Fruit fly (Drosophila melanogaster) whole organism, embryonic: Measurements from ENCODE around the gene Klp68D.

Source experiments
- CG10267 ChIP-seq: fragments of 200-800 bp; sonication (Bioruptor generic); optimal IDR thresholded peaks from 2 replicates; lab custom pipeline; 2018; ENCODE audit warnings: missing biosample characterization, mild to moderate bottlenecking, missing genetic modification characterization, moderate library complexity
- CG11085 ChIP-seq: fragments of 200-800 bp; sonication (Bioruptor generic); IDR thresholded peaks from 2 replicates; pipeline ENCODE4 v1.3.6; 2022; ENCODE audit warnings: missing biosample characterization, missing genetic modification characterization
- CG11723 ChIP-seq: fragments of 200-800 bp; sonication (Bioruptor generic); optimal IDR thresholded peaks from 2 replicates; lab custom pipeline; 2017; ENCODE audit warnings: missing biosample characterization, mild to moderate bottlenecking, missing genetic modification characterization
- CG12942 ChIP-seq: fragments of 200-800 bp; sonication (Bioruptor generic); optimal IDR thresholded peaks from 3 replicates; lab custom pipeline; 2016; ENCODE audit warnings: missing biosample characterization, missing genetic modification characterization
- CG14441 ChIP-seq: fragments of 200-800 bp; sonication (Bioruptor generic); IDR thresholded peaks from 2 replicates; pipeline ENCODE4 v1.3.6; 2022; ENCODE audit warnings: missing biosample characterization, missing genetic modification characterization
- CG15696 ChIP-seq: fragments of 200-800 bp; sonication (Bioruptor generic); optimal IDR thresholded peaks from 2 replicates; lab custom pipeline; 2019; ENCODE audit warnings: missing biosample characterization, mild to moderate bottlenecking, missing genetic modification characterization, moderate library complexity
- CG1603 ChIP-seq: fragments of 200-800 bp; sonication (Bioruptor generic); optimal IDR thresholded peaks from 2 replicates; lab custom pipeline; 2019; ENCODE audit warnings: missing biosample characterization, mild to moderate bottlenecking, missing genetic modification characterization, moderate library complexity
- CG16779 ChIP-seq: fragments of 200-800 bp; sonication (Bioruptor generic); IDR thresholded peaks from 2 replicates; pipeline ENCODE4 v1.3.6; 2022; ENCODE audit warnings: missing biosample characterization, missing genetic modification characterization
- CG17359 ChIP-seq: fragments of 200-800 bp; sonication (Bioruptor generic); optimal IDR thresholded peaks from 3 replicates; lab custom pipeline; 2018; ENCODE audit warnings: missing biosample characterization, mild to moderate bottlenecking, missing genetic modification characterization, moderate library complexity
- CG17912 ChIP-seq: fragments of 200-800 bp; sonication (Bioruptor generic); optimal IDR thresholded peaks from 2 replicates; lab custom pipeline; 2018; ENCODE audit warnings: missing biosample characterization, mild to moderate bottlenecking, missing genetic modification characterization
- CG18262 ChIP-seq: fragments of 200-800 bp; optimal IDR thresholded peaks from 3 replicates; lab custom pipeline; 2019; ENCODE audit warnings: missing biosample characterization, mild to moderate bottlenecking, missing genetic modification characterization, moderate library complexity
- CG2116 ChIP-seq: fragments of 200-800 bp; sonication (Bioruptor generic); optimal IDR thresholded peaks from 3 replicates; lab custom pipeline; 2018; ENCODE audit warnings: missing biosample characterization, mild to moderate bottlenecking, missing genetic modification characterization
- CG2202 ChIP-seq: fragments of 200-800 bp; sonication (Bioruptor generic); optimal IDR thresholded peaks from 2 replicates; lab custom pipeline; 2018; ENCODE audit warnings: missing biosample characterization, mild to moderate bottlenecking, missing genetic modification characterization
- CG2889 ChIP-seq: fragments of 200-800 bp; sonication (Bioruptor generic); IDR thresholded peaks from 3 replicates; pipeline ENCODE4 v1.3.6; 2022; ENCODE audit warnings: missing biosample characterization, missing genetic modification characterization
- CG30403 ChIP-seq: fragments of 200-800 bp; sonication (Bioruptor generic); optimal IDR thresholded peaks from 3 replicates; lab custom pipeline; 2016; ENCODE audit warnings: missing biosample characterization, missing genetic modification characterization
- CG31224 ChIP-seq: fragments of 200-800 bp; sonication (Bioruptor generic); IDR thresholded peaks from 2 replicates; pipeline ENCODE4 v1.3.6; 2022; ENCODE audit warnings: missing biosample characterization, missing genetic modification characterization
- CG3163 ChIP-seq: fragments of 200-800 bp; sonication (Bioruptor generic); optimal IDR thresholded peaks from 3 replicates; lab custom pipeline; 2016; ENCODE audit warnings: missing biosample characterization, missing genetic modification characterization
- CG34224 ChIP-seq: fragments of 200-800 bp; sonication (Bioruptor generic); IDR thresholded peaks from 3 replicates; pipeline ENCODE4 v1.3.6; 2022; ENCODE audit warnings: missing biosample characterization, missing genetic modification characterization; ENCODE audit not compliant: partially characterized antibody
- CG4730 ChIP-seq: fragments of 200-800 bp; sonication (Bioruptor generic); IDR thresholded peaks from 2 replicates; pipeline ENCODE4 v1.3.6; 2022; ENCODE audit warnings: missing biosample characterization, missing genetic modification characterization
- CG8290 ChIP-seq, 3 experiments: fragments of 200-800 bp; sonication (Bioruptor generic); optimal IDR thresholded peaks; 2 replicates each; lab custom pipeline; 2016 to 2019; ENCODE audit warnings: missing biosample characterization in 3 of 3, missing genetic modification characterization in 3 of 3, mild to moderate bottlenecking in 2 of 3, moderate library complexity in 1 of 3
- CG9932 ChIP-seq: fragments of 200-800 bp; sonication (Bioruptor generic); IDR thresholded peaks from 2 replicates; pipeline ENCODE4 v1.3.6; 2022; ENCODE audit warnings: missing biosample characterization, missing genetic modification characterization
- Chrac-16 ChIP-seq: fragments of 200-800 bp; sonication (Bioruptor generic); optimal IDR thresholded peaks from 3 replicates; lab custom pipeline; 2016; ENCODE audit warnings: missing biosample characterization, missing genetic modification characterization
- D19A ChIP-seq: fragments of 200-800 bp; optimal IDR thresholded peaks from 3 replicates; lab custom pipeline; 2019; ENCODE audit warnings: missing biosample characterization, mild to moderate bottlenecking, missing genetic modification characterization, moderate library complexity
- D19B ChIP-seq: fragments of 200-800 bp; sonication (Bioruptor generic); optimal IDR thresholded peaks from 2 replicates; lab custom pipeline; 2017; ENCODE audit warnings: missing biosample characterization, mild to moderate bottlenecking, missing genetic modification characterization
- Doc2 ChIP-seq: fragments of 200-800 bp; sonication (Bioruptor generic); IDR thresholded peaks from 2 replicates; pipeline ENCODE4 v1.3.6; 2022; ENCODE audit warnings: missing biosample characterization, missing genetic modification characterization
- HLHmδ ChIP-seq: fragments of 200-800 bp; sonication (Bioruptor generic); optimal IDR thresholded peaks from 2 replicates; lab custom pipeline; 2018; ENCODE audit warnings: missing biosample characterization, mild to moderate bottlenecking, missing genetic modification characterization, moderate library complexity
- Hr3 ChIP-seq: fragments of 200-800 bp; sonication (Bioruptor generic); optimal IDR thresholded peaks from 3 replicates; lab custom pipeline; 2016; ENCODE audit warnings: missing biosample characterization, missing genetic modification characterization
- Med ChIP-seq: fragments of 200-800 bp; sonication (Bioruptor generic); peaks from one replicate; lab custom pipeline; 2016; ENCODE audit warnings: missing biosample characterization, missing genetic modification characterization, mild to moderate bottlenecking, inconsistent platforms, moderate library complexity
- Mrtf ChIP-seq: fragments of 200-800 bp; sonication (Bioruptor generic); IDR thresholded peaks from 3 replicates; pipeline ENCODE4 v1.3.6; 2022; ENCODE audit warnings: missing biosample characterization, missing genetic modification characterization
- NC2β ChIP-seq: fragments of 200-800 bp; sonication (Bioruptor generic); optimal IDR thresholded peaks from 2 replicates; lab custom pipeline; 2016; ENCODE audit warnings: missing biosample characterization, missing genetic modification characterization
- NFAT ChIP-seq: fragments of 200-800 bp; sonication (Bioruptor generic); IDR thresholded peaks from 2 replicates; pipeline ENCODE4 v1.3.6; 2022; ENCODE audit warnings: missing biosample characterization, missing genetic modification characterization
- Nf-YB ChIP-seq: fragments of 200-800 bp; sonication (Bioruptor generic); optimal IDR thresholded peaks from 3 replicates; lab custom pipeline; 2019; ENCODE audit warnings: missing biosample characterization, mild to moderate bottlenecking, missing genetic modification characterization, moderate library complexity
- Opbp ChIP-seq: fragments of 200-800 bp; sonication (Bioruptor generic); IDR thresholded peaks from 3 replicates; pipeline ENCODE4 v1.3.6; 2022; ENCODE audit warnings: missing biosample characterization, missing genetic modification characterization; ENCODE audit not compliant: partially characterized antibody
- Pdp1 ChIP-seq, 2 experiments: fragments of 200-800 bp; sonication (Bioruptor generic); optimal IDR thresholded peaks; 3 replicates each; lab custom pipeline; 2016; ENCODE audit warnings: missing biosample characterization in 2 of 2, missing genetic modification characterization in 2 of 2, mild to moderate bottlenecking in 1 of 2, moderate library complexity in 1 of 2
- Ravus ChIP-seq: fragments of 200-800 bp; sonication (Bioruptor generic); IDR thresholded peaks from 2 replicates; pipeline ENCODE4 v1.3.6; 2022; ENCODE audit warnings: missing biosample characterization, missing genetic modification characterization
- Sin3A ChIP-seq: fragments of >200 bp; optimal IDR thresholded peaks from 2 replicates; lab custom pipeline; 2018
- Sox100B ChIP-seq: fragments of 200-800 bp; sonication (Bioruptor generic); optimal IDR thresholded peaks from 3 replicates; lab custom pipeline; 2018; ENCODE audit warnings: missing biosample characterization, mild to moderate bottlenecking, missing genetic modification characterization
- ab ChIP-seq: fragments of 200-800 bp; sonication (Bioruptor generic); optimal IDR thresholded peaks from 2 replicates; lab custom pipeline; 2016; ENCODE audit warnings: missing biosample characterization, missing genetic modification characterization
- ap ChIP-seq: fragments of 200-800 bp; sonication (Bioruptor generic); IDR thresholded peaks from 2 replicates; pipeline ENCODE4 v1.3.6; 2022; ENCODE audit warnings: missing biosample characterization, missing genetic modification characterization
- bigmax ChIP-seq: fragments of 200-800 bp; sonication (Bioruptor generic); optimal IDR thresholded peaks from 2 replicates; lab custom pipeline; 2018; ENCODE audit warnings: missing biosample characterization, mild to moderate bottlenecking, missing genetic modification characterization
- da ChIP-seq: fragments of 200-800 bp; sonication (Bioruptor generic); optimal IDR thresholded peaks from 2 replicates; lab custom pipeline; 2016; ENCODE audit warnings: missing biosample characterization, missing genetic modification characterization
- en ChIP-seq: fragments of 200-800 bp; sonication (Bioruptor generic); optimal IDR thresholded peaks from 2 replicates; lab custom pipeline; 2016; ENCODE audit warnings: missing biosample characterization, missing genetic modification characterization
- fd3F ChIP-seq: fragments of 200-800 bp; sonication (Bioruptor generic); optimal IDR thresholded peaks from 2 replicates; lab custom pipeline; 2018; ENCODE audit warnings: missing biosample characterization, mild to moderate bottlenecking, missing genetic modification characterization, moderate library complexity
- fu2 ChIP-seq: fragments of 200-800 bp; sonication (Bioruptor generic); optimal IDR thresholded peaks from 2 replicates; lab custom pipeline; 2016; ENCODE audit warnings: missing biosample characterization, missing genetic modification characterization
- lmd ChIP-seq: fragments of 200-800 bp; sonication (Bioruptor generic); IDR thresholded peaks from 2 replicates; pipeline ENCODE4 v1.3.6; 2022; ENCODE audit warnings: missing biosample characterization, missing genetic modification characterization
- phol ChIP-seq: fragments of 200-800 bp; sonication (Bioruptor generic); optimal IDR thresholded peaks from 3 replicates; lab custom pipeline; 2018; ENCODE audit warnings: missing biosample characterization, mild to moderate bottlenecking, missing genetic modification characterization, moderate library complexity
- pzg ChIP-seq: fragments of 200-800 bp; sonication (Bioruptor generic); optimal IDR thresholded peaks from 3 replicates; lab custom pipeline; 2018; ENCODE audit warnings: missing biosample characterization, mild to moderate bottlenecking, missing genetic modification characterization, moderate library complexity
- slbo ChIP-seq: fragments of 200-800 bp; sonication (Bioruptor generic); IDR thresholded peaks from 2 replicates; pipeline ENCODE4 v1.3.6; 2022; ENCODE audit warnings: missing biosample characterization, missing genetic modification characterization
- slou ChIP-seq: fragments of 200-800 bp; sonication (Bioruptor generic); optimal IDR thresholded peaks from 3 replicates; lab custom pipeline; 2016; ENCODE audit warnings: missing biosample characterization, missing genetic modification characterization
- twi ChIP-seq: fragments of 200-800 bp; optimal IDR thresholded peaks from 2 replicates; lab custom pipeline; 2019; ENCODE audit warnings: missing biosample characterization, mild to moderate bottlenecking, missing genetic modification characterization, moderate library complexity

Klp68D gene

DNA sequence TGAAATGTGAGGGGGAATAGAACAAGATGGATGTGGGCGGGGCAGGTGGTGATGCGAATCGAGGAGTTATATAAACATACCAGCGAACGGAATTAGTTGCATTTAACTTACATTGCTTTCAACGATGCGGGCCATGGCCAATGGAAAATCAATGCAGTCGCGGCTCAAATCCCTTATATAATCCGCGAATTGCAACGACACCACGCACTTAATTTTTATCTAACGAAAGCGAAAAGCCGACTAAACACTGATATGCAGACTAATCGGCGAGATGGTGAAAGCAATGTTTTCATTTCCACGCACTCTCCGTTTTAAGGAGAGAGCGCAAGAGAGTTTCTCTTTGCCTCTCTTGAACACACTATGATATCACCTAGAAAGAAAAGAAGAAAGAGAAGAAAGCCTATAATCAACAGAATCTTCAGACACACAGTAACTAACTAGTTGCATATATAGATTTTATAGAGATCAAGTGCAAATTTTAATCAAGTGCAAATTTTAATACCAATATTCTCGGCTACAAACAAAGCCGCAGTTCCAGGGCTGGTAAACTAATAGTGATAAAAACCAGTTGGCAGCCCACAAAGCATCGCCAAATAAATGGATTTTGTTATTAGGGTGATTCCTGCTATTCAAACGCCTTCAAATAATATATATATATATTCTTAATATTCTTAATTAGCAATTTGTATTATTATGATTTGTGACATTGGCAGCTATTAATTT is 26.5 kb downstream of the Klp68D start, which contains the start of the genes CG11597 and CG5946 (continued):
- TF ChIP-seq Chrac-16 = no peak
- TF ChIP-seq CG3163 = peak; percentile 68
- no peak for TF ChIP-seq Hr3 (GFP tag; lab: Kevin White, UChicago)
- TF ChIP-seq CG12942 = no peak
- peak; percentile 10 for TF ChIP-seq CG1603
- TF ChIP-seq D19A (tag; lab: Kevin White, UChicago) = no peak
- TF ChIP-seq pzg (GFP tag; lab: Kevin White, UChicago) = peak; percentile 29
- TF ChIP-seq CG10267 (tag; lab: Kevin White, UChicago) = no peak
- TF ChIP-seq CG11085 (GFP tag; lab: Robert Waterston, UW) = peak; percentile 6; the same call in 1 of the 2 replicates
- TF ChIP-seq CG2889 (GFP tag; lab: Robert Waterston, UW) = 0 out of 3 replicates have a peak, but pooled peaks have one; percentile 25
- TF ChIP-seq D19B (GFP tag; lab: Kevin White, UChicago) = no peak
- TF ChIP-seq CG4730 (GFP tag; lab: Robert Waterston, UW) = no peak
- no peak for TF ChIP-seq CG14441
- TF ChIP-seq da = no peak
- no peak for TF ChIP-seq fu2 (GFP tag; lab: Kevin White, UChicago)
- no peak for TF ChIP-seq CG11723 (GFP tag; lab: Kevin White, UChicago)
- peak in 1 of 2 experiments; percentile 97 for TF ChIP-seq Pdp1 (GFP tag; optimal IDR thresholded peaks at IDR 0.05; lab: Kevin White, UChicago)
- peak; percentile 13 for TF ChIP-seq CG2116 (GFP tag; lab: Kevin White, UChicago)
- TF ChIP-seq fd3F (GFP tag; lab: Kevin White, UChicago) = no peak
- TF ChIP-seq CG15696 (tag; lab: Kevin White, UChicago) = no peak
- TF ChIP-seq HLHmδ (GFP tag; lab: Kevin White, UChicago) = no peak
- TF ChIP-seq Opbp = peak; percentile 21; the same call in 1 of the 3 replicates
- TF ChIP-seq Mrtf = no peak
- TF ChIP-seq en = no peak
- peak; percentile 27 for TF ChIP-seq phol
- TF ChIP-seq slou (GFP tag; lab: Kevin White, UChicago) = no peak
- no peak for TF ChIP-seq CG34224 (GFP tag; lab: Robert Waterston, UW)
- TF ChIP-seq CG31224 (GFP tag; lab: Robert Waterston, UW) = no peak
- TF ChIP-seq CG18262 (tag; lab: Kevin White, UChicago) = no peak
- TF ChIP-seq twi (tag; lab: Kevin White, UChicago) = no peak
- no peak for TF ChIP-seq CG8290 (GFP tag; optimal IDR thresholded peaks at IDR 0.05; lab: Kevin White, UChicago)
- no peak for TF ChIP-seq CG8290 (tag; optimal IDR thresholded peaks at IDR 0.05; lab: Kevin White, UChicago)
- no peak for TF ChIP-seq CG17359 (tag; lab: Kevin White, UChicago)
- TF ChIP-seq CG2202 (tag; lab: Kevin White, UChicago) = no peak
- TF ChIP-seq CG17912 (GFP tag; lab: Kevin White, UChicago) = no peak
- TF ChIP-seq Sin3A = peak; percentile 3
- no peak for TF ChIP-seq ab (GFP tag; lab: Kevin White, UChicago)
- TF ChIP-seq Doc2 (GFP tag; lab: Robert Waterston, UW) = no peak
- TF ChIP-seq Nf-YB = no peak
- TF ChIP-seq NC2β (GFP tag; lab: Kevin White, UChicago) = no peak
- TF ChIP-seq CG9932 (GFP tag; lab: Robert Waterston, UW) = peak; percentile 63
- peak; percentile 73 for TF ChIP-seq Med
- TF ChIP-seq Sox100B = no peak
- TF ChIP-seq CG30403 = no peak
- no peak for TF ChIP-seq lmd (GFP tag; lab: Robert Waterston, UW)
- no peak for TF ChIP-seq Ravus (GFP tag; lab: Robert Waterston, UW)
- TF ChIP-seq bigmax (GFP tag; lab: Kevin White, UChicago) = no peak
- peak; percentile 35; the same call in 1 of the 2 replicates for TF ChIP-seq NFAT (GFP tag; lab: Robert Waterston, UW)
- TF ChIP-seq slbo (GFP tag; lab: Robert Waterston, UW) = peak; percentile 60
- no peak for TF ChIP-seq CG16779
- TF ChIP-seq ap (GFP tag; lab: Robert Waterston, UW) = no peak
